Fruit fly (Drosophila melanogaster) whole organism, embryonic: Measurements from ENCODE around the gene CG12182.
A peak's percentile ranks its signal among the peaks of the same experiment; 100 is the strongest.

ENCODE experiments used
- CG14050 ChIP-seq: fragments of 200-800 bp; sonication (Bioruptor generic); IDR thresholded peaks from 3 replicates; pipeline ENCODE4 v1.3.6; 2022; ENCODE audit warnings: missing biosample characterization, missing genetic modification characterization
- CG14710 ChIP-seq: fragments of 200-800 bp; sonication (Bioruptor generic); optimal IDR thresholded peaks from 3 replicates; lab custom pipeline; 2019; ENCODE audit warnings: missing biosample characterization, mild to moderate bottlenecking, missing genetic modification characterization, moderate library complexity
- CG15269 ChIP-seq: fragments of 200-800 bp; sonication (Bioruptor generic); optimal IDR thresholded peaks from 2 replicates; lab custom pipeline; 2018; ENCODE audit warnings: missing biosample characterization, mild to moderate bottlenecking, missing genetic modification characterization, moderate library complexity
- CG17361 ChIP-seq: fragments of 200-800 bp; sonication (Bioruptor generic); IDR thresholded peaks from 3 replicates; pipeline ENCODE4 v1.3.6; 2022; ENCODE audit warnings: missing biosample characterization, missing genetic modification characterization
- CG17829 ChIP-seq: fragments of 200-800 bp; optimal IDR thresholded peaks from 2 replicates; lab custom pipeline; 2019; ENCODE audit warnings: missing biosample characterization, mild to moderate bottlenecking, missing genetic modification characterization, moderate library complexity
- CG2199 ChIP-seq: fragments of 200-800 bp; sonication (Bioruptor generic); IDR thresholded peaks from 3 replicates; pipeline ENCODE4 v1.3.6; 2022; ENCODE audit warnings: missing biosample characterization, missing genetic modification characterization
- CG3163 ChIP-seq: fragments of 200-800 bp; sonication (Bioruptor generic); optimal IDR thresholded peaks from 3 replicates; lab custom pipeline; 2016; ENCODE audit warnings: missing biosample characterization, missing genetic modification characterization
- CG33557 ChIP-seq: fragments of 200-800 bp; sonication (Bioruptor generic); optimal IDR thresholded peaks from 2 replicates; lab custom pipeline; 2019; ENCODE audit warnings: missing biosample characterization, mild to moderate bottlenecking, missing genetic modification characterization, moderate library complexity
- CG3407 ChIP-seq: fragments of 200-800 bp; sonication (Bioruptor generic); optimal IDR thresholded peaks from 2 replicates; lab custom pipeline; 2018; ENCODE audit warnings: missing biosample characterization, mild to moderate bottlenecking, missing genetic modification characterization
- CG3838 ChIP-seq: fragments of 200-800 bp; sonication (Bioruptor generic); optimal IDR thresholded peaks from 3 replicates; lab custom pipeline; 2016; ENCODE audit warnings: missing biosample characterization, missing genetic modification characterization
- CG4854 ChIP-seq: fragments of 200-800 bp; sonication (Bioruptor generic); optimal IDR thresholded peaks from 2 replicates; lab custom pipeline; 2016; ENCODE audit warnings: missing biosample characterization, missing genetic modification characterization, inconsistent platforms
- CG5953 ChIP-seq: fragments of 200-800 bp; sonication (Bioruptor generic); IDR thresholded peaks from 2 replicates; pipeline ENCODE4 v1.3.6; 2022; ENCODE audit warnings: missing biosample characterization, missing genetic modification characterization
- CG6791 ChIP-seq: fragments of 200-800 bp; sonication (Bioruptor generic); IDR thresholded peaks from 3 replicates; pipeline ENCODE4 v1.3.6; 2022; ENCODE audit warnings: missing biosample characterization, missing genetic modification characterization; ENCODE audit not compliant: partially characterized antibody
- CG7372 ChIP-seq: fragments of 200-800 bp; sonication (Bioruptor generic); IDR thresholded peaks from 2 replicates; pipeline ENCODE4 v1.3.6; 2022; ENCODE audit warnings: missing biosample characterization, missing genetic modification characterization
- CG7786 ChIP-seq: fragments of 200-800 bp; sonication (Bioruptor generic); optimal IDR thresholded peaks from 2 replicates; lab custom pipeline; 2016; ENCODE audit warnings: missing biosample characterization, missing genetic modification characterization
- CG9817 ChIP-seq: fragments of 200-800 bp; sonication (Bioruptor generic); optimal IDR thresholded peaks from 2 replicates; lab custom pipeline; 2018; ENCODE audit warnings: missing biosample characterization, mild to moderate bottlenecking, missing genetic modification characterization, moderate library complexity
- CkIIα-i1 ChIP-seq: fragments of 200-800 bp; sonication (Bioruptor generic); IDR thresholded peaks from 2 replicates; pipeline ENCODE4 v1.3.6; 2022; ENCODE audit warnings: missing biosample characterization, missing genetic modification characterization
- D19A ChIP-seq: fragments of 200-800 bp; optimal IDR thresholded peaks from 3 replicates; lab custom pipeline; 2019; ENCODE audit warnings: missing biosample characterization, mild to moderate bottlenecking, missing genetic modification characterization, moderate library complexity
- Dek ChIP-seq: fragments of 200-800 bp; sonication (Bioruptor generic); optimal IDR thresholded peaks from 3 replicates; lab custom pipeline; 2019; ENCODE audit warnings: missing biosample characterization, mild to moderate bottlenecking, missing genetic modification characterization, moderate library complexity
- Dll ChIP-seq: fragments of 200-800 bp; sonication (Bioruptor generic); IDR thresholded peaks from 4 replicates; pipeline ENCODE4 v1.3.6; 2022; ENCODE audit warnings: missing biosample characterization, missing genetic modification characterization; ENCODE audit not compliant: partially characterized antibody
- Dref ChIP-seq: fragments of 200-800 bp; sonication (Bioruptor generic); IDR thresholded peaks from 2 replicates; pipeline ENCODE4 v1.3.6; 2022; ENCODE audit warnings: missing biosample characterization, missing genetic modification characterization
- Fer2 ChIP-seq: fragments of 200-800 bp; sonication (Bioruptor generic); optimal IDR thresholded peaks from 2 replicates; lab custom pipeline; 2018; ENCODE audit warnings: missing biosample characterization, mild to moderate bottlenecking, missing genetic modification characterization, moderate library complexity
- HLH3B ChIP-seq: fragments of 200-800 bp; sonication (Bioruptor generic); IDR thresholded peaks from 2 replicates; pipeline ENCODE4 v1.3.6; 2022; ENCODE audit warnings: missing biosample characterization, missing genetic modification characterization
- HLH4C ChIP-seq: fragments of 200-800 bp; sonication (Bioruptor generic); IDR thresholded peaks from 3 replicates; pipeline ENCODE4 v1.3.6; 2022; ENCODE audit warnings: missing biosample characterization, missing genetic modification characterization; ENCODE audit not compliant: partially characterized antibody
- HLH54F ChIP-seq: fragments of 200-800 bp; sonication (Bioruptor generic); optimal IDR thresholded peaks from 3 replicates; lab custom pipeline; 2016; ENCODE audit warnings: missing biosample characterization, missing genetic modification characterization
- HmgZ ChIP-seq: fragments of 200-800 bp; sonication (Bioruptor generic); optimal IDR thresholded peaks from 2 replicates; lab custom pipeline; 2018; ENCODE audit warnings: missing biosample characterization, mild to moderate bottlenecking, missing genetic modification characterization
- MBD-R2 ChIP-seq: fragments of 200-800 bp; sonication (Bioruptor generic); IDR thresholded peaks from 2 replicates; pipeline ENCODE4 v1.3.6; 2022; ENCODE audit warnings: missing biosample characterization, missing genetic modification characterization
- MESR4 ChIP-seq: fragments of 200-800 bp; sonication (Bioruptor generic); optimal IDR thresholded peaks from 2 replicates; lab custom pipeline; 2018; ENCODE audit warnings: missing biosample characterization, mild to moderate bottlenecking, missing genetic modification characterization, moderate library complexity
- Max ChIP-seq: fragments of 200-800 bp; sonication (Bioruptor generic); optimal IDR thresholded peaks from 2 replicates; lab custom pipeline; 2016; ENCODE audit warnings: missing biosample characterization, mild to moderate bottlenecking, missing genetic modification characterization
- NC2α ChIP-seq: fragments of 200-800 bp; sonication (Bioruptor generic); optimal IDR thresholded peaks from 2 replicates; lab custom pipeline; 2016; ENCODE audit warnings: missing biosample characterization, missing genetic modification characterization
- Oaz ChIP-seq: fragments of 200-800 bp; sonication (Bioruptor generic); IDR thresholded peaks from 2 replicates; pipeline ENCODE4 v1.3.6; 2022; ENCODE audit warnings: missing biosample characterization, missing genetic modification characterization
- Optix ChIP-seq: fragments of 200-800 bp; sonication (Bioruptor generic); IDR thresholded peaks from 3 replicates; pipeline ENCODE4 v1.3.6; 2022; ENCODE audit warnings: missing biosample characterization, missing genetic modification characterization
- Poxn ChIP-seq: fragments of 200-800 bp; sonication (Bioruptor generic); IDR thresholded peaks from 2 replicates; pipeline ENCODE4 v1.3.6; 2022; ENCODE audit warnings: missing biosample characterization, missing genetic modification characterization
- Tbp ChIP-seq: fragments of >200 bp; optimal IDR thresholded peaks from 2 replicates; lab custom pipeline; 2018; ENCODE audit warnings: missing biosample characterization, missing genetic modification characterization
- abd-A ChIP-seq: fragments of 200-800 bp; sonication (Bioruptor generic); optimal IDR thresholded peaks from 3 replicates; lab custom pipeline; 2019; ENCODE audit warnings: missing biosample characterization, mild to moderate bottlenecking, missing genetic modification characterization, moderate library complexity
- ap ChIP-seq: fragments of 200-800 bp; sonication (Bioruptor generic); IDR thresholded peaks from 2 replicates; pipeline ENCODE4 v1.3.6; 2022; ENCODE audit warnings: missing biosample characterization, missing genetic modification characterization
- ash1 ChIP-seq: fragments of 200-800 bp; sonication (Bioruptor generic); optimal IDR thresholded peaks from 2 replicates; lab custom pipeline; 2018; ENCODE audit warnings: missing biosample characterization, mild to moderate bottlenecking, missing genetic modification characterization
- dmrt11E ChIP-seq: fragments of 200-800 bp; sonication (Bioruptor generic); optimal IDR thresholded peaks from 3 replicates; lab custom pipeline; 2018; ENCODE audit warnings: missing biosample characterization, mild to moderate bottlenecking, missing genetic modification characterization, moderate library complexity
- dmrt99B ChIP-seq: fragments of 200-800 bp; sonication (Bioruptor generic); optimal IDR thresholded peaks from 2 replicates; lab custom pipeline; 2018; ENCODE audit warnings: missing biosample characterization, mild to moderate bottlenecking, missing genetic modification characterization, moderate library complexity
- dpn ChIP-seq, 2 experiments: fragments of 200-800 bp; sonication (Bioruptor generic); optimal IDR thresholded peaks; 3 replicates each; lab custom pipeline; 2016; ENCODE audit warnings: missing biosample characterization in 2 of 2, missing genetic modification characterization in 2 of 2
- exex ChIP-seq: fragments of 200-800 bp; sonication (Bioruptor generic); optimal IDR thresholded peaks from 4 replicates; lab custom pipeline; 2018; ENCODE audit warnings: missing biosample characterization, mild to moderate bottlenecking, missing genetic modification characterization, moderate library complexity
- grn ChIP-seq: fragments of 200-800 bp; sonication (Bioruptor generic); optimal IDR thresholded peaks from 3 replicates; lab custom pipeline; 2017; ENCODE audit warnings: missing biosample characterization, missing genetic modification characterization
- inv ChIP-seq: fragments of 200-800 bp; sonication (Bioruptor generic); IDR thresholded peaks from 2 replicates; pipeline ENCODE4 v1.3.6; 2022; ENCODE audit warnings: missing biosample characterization, missing genetic modification characterization; ENCODE audit not compliant: partially characterized antibody
- jing ChIP-seq: fragments of 200-800 bp; sonication (Bioruptor generic); optimal IDR thresholded peaks from 2 replicates; lab custom pipeline; 2018; ENCODE audit warnings: missing biosample characterization, mild to moderate bottlenecking, missing genetic modification characterization
- kni ChIP-seq: fragments of 200-800 bp; sonication (Bioruptor generic); optimal IDR thresholded peaks from 3 replicates; lab custom pipeline; 2017; ENCODE audit warnings: mild to moderate bottlenecking, missing biosample characterization, missing genetic modification reagents, missing genetic modification characterization
- p53 ChIP-seq: fragments of 200-800 bp; sonication (Bioruptor generic); optimal IDR thresholded peaks from 2 replicates; lab custom pipeline; 2016; ENCODE audit warnings: missing biosample characterization, missing genetic modification characterization
- peb ChIP-seq: fragments of 200-800 bp; sonication (Bioruptor generic); IDR thresholded peaks from 2 replicates; pipeline ENCODE4 v1.3.6; 2022; ENCODE audit warnings: missing biosample characterization, missing genetic modification characterization
- pnt ChIP-seq: fragments of 200-800 bp; sonication (Bioruptor generic); optimal IDR thresholded peaks from 3 replicates; lab custom pipeline; 2016; ENCODE audit warnings: missing biosample characterization, missing genetic modification characterization
- sim ChIP-seq: fragments of 200-800 bp; sonication (Bioruptor generic); IDR thresholded peaks from 2 replicates; pipeline ENCODE4 v1.3.6; 2022; ENCODE audit warnings: missing biosample characterization, missing genetic modification characterization
- tna ChIP-seq: fragments of 200-800 bp; sonication (Bioruptor generic); IDR thresholded peaks from 2 replicates; pipeline ENCODE4 v1.3.6; 2022; ENCODE audit warnings: missing biosample characterization, missing genetic modification characterization; ENCODE audit not compliant: partially characterized antibody

CG12182 gene

dm6 chr3L:2579557-2580224, 19.7 kb downstream of the CG12182 start (continued):
- TF ChIP-seq Fer2 (tag; lab: Kevin White, UChicago) (no peak), CG6791 (peak; percentile 77), sim (no peak), CkIIα-i1 (GFP tag; lab: Robert Waterston, UW) (no peak), CG15269 (tag; lab: Kevin White, UChicago) (no peak), ap (GFP tag; lab: Robert Waterston, UW) (no peak), dmrt11E (no peak), exex (tag; lab: Kevin White, UChicago) (no peak), peb (no peak), Poxn (GFP tag; lab: Robert Waterston, UW) (no peak), dpn (GFP tag; optimal IDR thresholded peaks at IDR 0.05; lab: Kevin White, UChicago) (no peak), Optix (GFP tag; lab: Robert Waterston, UW) (no peak), CG9817 (no peak), HLH4C (GFP tag; lab: Robert Waterston, UW) (peak; percentile 54; the same call in 1 of the 3 replicates), CG5953 (GFP tag; lab: Robert Waterston, UW) (no peak), NC2α (GFP tag; lab: Kevin White, UChicago) (no peak), CG33557 (GFP tag; lab: Kevin White, UChicago) (no peak), D19A (no peak), CG17829 (tag; lab: Kevin White, UChicago) (no peak), MBD-R2 (no peak), p53 (GFP tag; lab: Kevin White, UChicago) (no peak), CG7786 (GFP tag; lab: Kevin White, UChicago) (no peak), CG14050 (GFP tag; lab: Robert Waterston, UW) (no peak), CG3407 (GFP tag; lab: Kevin White, UChicago) (no peak), Max (GFP tag; lab: Kevin White, UChicago) (no peak), abd-A (tag; lab: Kevin White, UChicago) (peak; percentile 19), jing (no peak), CG7372 (no peak), HLH3B (no peak), pnt (GFP tag; lab: Kevin White, UChicago) (no peak), CG3838 (no peak), CG3163 (GFP tag; lab: Kevin White, UChicago) (no peak), CG17361 (no peak), kni (GFP tag; lab: Kevin White, UChicago) (no peak), CG2199 (GFP tag; lab: Robert Waterston, UW) (0 out of 3 replicates have a peak, but pooled peaks have one; percentile 45), Dek (tag; lab: Kevin White, UChicago) (no peak), inv (GFP tag; lab: Robert Waterston, UW) (peak; percentile 16; the same call in 1 of the 2 replicates), CG4854 (no peak), dmrt99B (tag; lab: Kevin White, UChicago) (no peak), grn (GFP tag; lab: Kevin White, UChicago) (no peak), CG14710 (tag; lab: Kevin White, UChicago) (no peak), Dll (GFP tag; lab: Robert Waterston, UW) (peak; percentile 86), Dref (no peak), tna (GFP tag; lab: Robert Waterston, UW) (peak; percentile 28; the same call in 1 of the 2 replicates), MESR4 (GFP tag; lab: Kevin White, UChicago) (no peak), Tbp (GFP tag; lab: Kevin White, UChicago) (no peak), Oaz (GFP tag; lab: Robert Waterston, UW) (no peak), HmgZ (tag; lab: Kevin White, UChicago) (no peak), ash1 (no peak), HLH54F (GFP tag; lab: Kevin White, UChicago) (no peak)
